Worm (Caenorhabditis elegans) whole organism, L1 larva: Measurements from ENCODE around the gene basl-1.
A peak's percentile ranks its signal among the peaks of the same experiment; 100 is the strongest.

Experiments
- C16A3.4 ChIP-seq: fragments of 150-350 bp; optimal IDR thresholded peaks from 2 replicates; lab custom pipeline; 2014; ENCODE audit warnings: missing biosample characterization, missing genetic modification characterization
- Y116A8C.19 ChIP-seq: sonication (generic microtip); optimal IDR thresholded peaks from 2 replicates; lab custom pipeline; 2016; ENCODE audit warnings: missing compliant biosample characterization, missing genetic modification characterization, borderline replicate concordance
- aha-1 ChIP-seq: fragments of 150-350 bp; optimal IDR thresholded peaks from 2 replicates; lab custom pipeline; 2014; ENCODE audit warnings: missing biosample characterization, missing genetic modification characterization
- alr-1 ChIP-seq: fragments of 200-800 bp; sonication (Bioruptor generic); optimal IDR thresholded peaks from 2 replicates; lab custom pipeline; 2018; ENCODE audit warnings: borderline replicate concordance, mild to moderate bottlenecking, missing genetic modification characterization, missing compliant biosample characterization
- aly-2 ChIP-seq: fragments of 150-350 bp; optimal IDR thresholded peaks from 2 replicates; lab custom pipeline; 2014; ENCODE audit warnings: missing biosample characterization, missing genetic modification characterization
- ama-1 ChIP-seq: fragments of 150-350 bp; optimal IDR thresholded peaks from 2 replicates; lab custom pipeline; 2014
- blmp-1 ChIP-seq: fragments of 150-350 bp; optimal IDR thresholded peaks from 2 replicates; lab custom pipeline; 2014; ENCODE audit warnings: missing biosample characterization, missing genetic modification characterization
- ceh-63 ChIP-seq: fragments of 200-800 bp; sonication (Bioruptor generic); optimal IDR thresholded peaks from 2 replicates; lab custom pipeline; 2018; ENCODE audit warnings: mild to moderate bottlenecking, missing genetic modification characterization, missing compliant biosample characterization
- ceh-8 ChIP-seq: fragments of 200-800 bp; sonication (Bioruptor generic); optimal IDR thresholded peaks from 2 replicates; lab custom pipeline; 2018; ENCODE audit warnings: mild to moderate bottlenecking, missing genetic modification characterization, moderate library complexity, missing compliant biosample characterization
- ceh-82 ChIP-seq, 3 experiments: fragments of 150-350 bp in 1 of 3; sonication (generic microtip) in 2 of 3; optimal IDR thresholded peaks; 2 replicates each; lab custom pipeline; 2014 to 2017; ENCODE audit warnings: missing biosample characterization in 3 of 3, missing genetic modification characterization in 3 of 3
- ces-1 ChIP-seq: fragments of 150-350 bp; optimal IDR thresholded peaks from 2 replicates; lab custom pipeline; 2014; ENCODE audit warnings: missing biosample characterization, missing genetic modification reagents, missing genetic modification characterization
- dpl-1 ChIP-seq, 3 experiments: fragments of 150-350 bp in 2 of 3; sonication (generic microtip) in 1 of 3; optimal IDR thresholded peaks; 2 replicates each; lab custom pipeline; 2014 to 2017; ENCODE audit warnings: missing biosample characterization in 3 of 3, missing genetic modification characterization in 3 of 3, missing genetic modification reagents in 3 of 3
- efl-3 ChIP-seq: fragments of 200-800 bp; sonication (Bioruptor generic); optimal IDR thresholded peaks from 2 replicates; lab custom pipeline; 2018; ENCODE audit warnings: mild to moderate bottlenecking, missing genetic modification characterization, missing compliant biosample characterization
- egl-13 ChIP-seq: sonication (generic microtip); optimal IDR thresholded peaks from 2 replicates; lab custom pipeline; 2016; ENCODE audit warnings: missing genotype, missing genetic modification reagents, missing genetic modification characterization, missing compliant biosample characterization
- elt-3 ChIP-seq, 6 experiments: fragments of 150-350 bp in 1 of 6; sonication (generic microtip); optimal IDR thresholded peaks; 2 replicates each; lab custom pipeline; 2017 to 2018; ENCODE audit warnings: missing biosample characterization in 6 of 6, missing genetic modification characterization in 6 of 6, inconsistent platforms in 1 of 6
- ets-5 ChIP-seq: fragments of 200-800 bp; sonication (Bioruptor generic); IDR thresholded peaks from 2 replicates; pipeline ENCODE4 v1.3.6; 2022; ENCODE audit warnings: missing genetic modification characterization, missing compliant biosample characterization
- fkh-10 ChIP-seq: sonication (generic microtip); optimal IDR thresholded peaks from 2 replicates; lab custom pipeline; 2017; ENCODE audit warnings: missing biosample characterization, missing genetic modification reagents, missing genetic modification characterization
- fkh-8 ChIP-seq: sonication (generic microtip); optimal IDR thresholded peaks from 2 replicates; lab custom pipeline; 2016; ENCODE audit warnings: mild to moderate bottlenecking, missing genetic modification characterization, missing compliant biosample characterization
- grh-1 ChIP-seq: fragments of 200-800 bp; sonication (Bioruptor generic); IDR thresholded peaks from 2 replicates; pipeline ENCODE4 v1.3.6; 2022; ENCODE audit warnings: missing genetic modification reagents, missing genetic modification characterization, missing compliant biosample characterization
- hlh-17 ChIP-seq: fragments of 200-800 bp; sonication (Bioruptor generic); optimal IDR thresholded peaks from 2 replicates; lab custom pipeline; 2018; ENCODE audit warnings: missing genetic modification characterization, mild to moderate bottlenecking, missing compliant biosample characterization, moderate library complexity, borderline replicate concordance
- hlh-4 ChIP-seq: sonication (generic microtip); optimal IDR thresholded peaks from 2 replicates; lab custom pipeline; 2016; ENCODE audit warnings: mild to moderate bottlenecking, missing genetic modification characterization, missing compliant biosample characterization
- hpl-2 ChIP-seq: fragments of 150-350 bp; optimal IDR thresholded peaks from 2 replicates; lab custom pipeline; 2014; ENCODE audit warnings: missing biosample characterization, missing genetic modification reagents, missing genetic modification characterization
- isw-1 ChIP-seq: fragments of 200-800 bp; sonication (Bioruptor generic); IDR thresholded peaks from 2 replicates; pipeline ENCODE4 v1.3.6; 2022; ENCODE audit warnings: missing genetic modification characterization, missing compliant biosample characterization
- jun-1 ChIP-seq: fragments of 150-350 bp; optimal IDR thresholded peaks from 2 replicates; lab custom pipeline; 2014; ENCODE audit warnings: missing biosample characterization, missing genetic modification reagents, missing genetic modification characterization
- lin-14 ChIP-seq: fragments of 200-800 bp; sonication (Bioruptor generic); optimal IDR thresholded peaks from 2 replicates; lab custom pipeline; 2018; ENCODE audit warnings: mild to moderate bottlenecking, missing genetic modification characterization, moderate library complexity, missing compliant biosample characterization
- lin-15B ChIP-seq: fragments of 150-350 bp; sonication (generic microtip); optimal IDR thresholded peaks from 3 replicates; lab custom pipeline; 2014; ENCODE audit warnings: missing biosample characterization, missing genetic modification characterization
- lin-35 ChIP-seq, 2 experiments: fragments of 150-350 bp; optimal IDR thresholded peaks; 2 replicates each; lab custom pipeline; 2014; ENCODE audit warnings: missing biosample characterization in 2 of 2, missing genetic modification characterization in 2 of 2, missing genetic modification reagents in 2 of 2
- lin-39 ChIP-seq: fragments of 150-350 bp; optimal IDR thresholded peaks from 2 replicates; lab custom pipeline; 2014; ENCODE audit warnings: missing biosample characterization, missing genetic modification reagents, missing genetic modification characterization
- lir-3 ChIP-seq: sonication (generic microtip); optimal IDR thresholded peaks from 2 replicates; lab custom pipeline; 2016; ENCODE audit warnings: mild to moderate bottlenecking, missing genetic modification characterization, moderate library complexity, missing compliant biosample characterization; ENCODE audit not compliant: poor library complexity
- lsy-2 ChIP-seq, 2 experiments: fragments of 150-350 bp; optimal IDR thresholded peaks; 2 replicates each; lab custom pipeline; 2014; ENCODE audit warnings: missing biosample characterization in 2 of 2, missing genetic modification characterization in 2 of 2
- mef-2 ChIP-seq: fragments of 150-350 bp; optimal IDR thresholded peaks from 2 replicates; lab custom pipeline; 2014; ENCODE audit warnings: missing biosample characterization, missing genetic modification characterization
- mep-1 ChIP-seq: fragments of 150-350 bp; optimal IDR thresholded peaks from 2 replicates; lab custom pipeline; 2014; ENCODE audit warnings: missing biosample characterization, missing genetic modification characterization
- nhr-19 ChIP-seq: fragments of 200-800 bp; sonication (Bioruptor generic); conservative IDR thresholded peaks from 2 replicates; pipeline ENCODE4 v1.3.6; 2022; ENCODE audit warnings: missing genetic modification characterization, missing compliant biosample characterization
- nhr-237 ChIP-seq: fragments of 150-350 bp; optimal IDR thresholded peaks from 2 replicates; lab custom pipeline; 2014; ENCODE audit warnings: missing biosample characterization, missing genetic modification characterization
- nhr-47 ChIP-seq: sonication (generic microtip); optimal IDR thresholded peaks from 2 replicates; lab custom pipeline; 2016; ENCODE audit warnings: mild to moderate bottlenecking, missing genetic modification characterization, moderate library complexity, missing compliant biosample characterization
- nhr-71 ChIP-seq: sonication (generic microtip); optimal IDR thresholded peaks from 2 replicates; lab custom pipeline; 2016; ENCODE audit warnings: mild to moderate bottlenecking, missing genetic modification characterization, moderate library complexity, missing compliant biosample characterization
- nhr-76 ChIP-seq: sonication (generic microtip); optimal IDR thresholded peaks from 2 replicates; lab custom pipeline; 2017; ENCODE audit warnings: missing biosample characterization, missing genetic modification characterization
- nhr-85 ChIP-seq: sonication (generic microtip); peaks from one replicate; lab custom pipeline; 2016; ENCODE audit warnings: missing genetic modification characterization, inconsistent platforms, missing compliant biosample characterization
- nhr-90 ChIP-seq: sonication (generic microtip); optimal IDR thresholded peaks from 2 replicates; lab custom pipeline; 2016; ENCODE audit warnings: mild to moderate bottlenecking, missing genetic modification characterization, missing compliant biosample characterization; ENCODE audit not compliant: poor library complexity
- pag-3 ChIP-seq: sonication (generic microtip); optimal IDR thresholded peaks from 2 replicates; lab custom pipeline; 2017; ENCODE audit warnings: missing genetic modification characterization, mild to moderate bottlenecking, missing compliant biosample characterization, antibody characterized with exemption, borderline replicate concordance; ENCODE audit not compliant: insufficient read depth
- pax-3 ChIP-seq: fragments of 200-800 bp; sonication (Bioruptor generic); optimal IDR thresholded peaks from 2 replicates; lab custom pipeline; 2018; ENCODE audit warnings: mild to moderate bottlenecking, missing genetic modification characterization, moderate library complexity, missing compliant biosample characterization
- pqm-1 ChIP-seq: sonication (generic microtip); optimal IDR thresholded peaks from 3 replicates; lab custom pipeline; 2017; ENCODE audit warnings: missing biosample characterization, missing genetic modification characterization
- rnt-1 ChIP-seq: sonication (generic microtip); optimal IDR thresholded peaks from 2 replicates; lab custom pipeline; 2016; ENCODE audit warnings: mild to moderate bottlenecking, missing genetic modification characterization, moderate library complexity, missing compliant biosample characterization
- skn-1 ChIP-seq: fragments of 150-350 bp; optimal IDR thresholded peaks from 2 replicates; lab custom pipeline; 2014; ENCODE audit warnings: missing biosample characterization, missing genetic modification characterization
- snpc-4 ChIP-seq: fragments of 150-350 bp; optimal IDR thresholded peaks from 2 replicates; lab custom pipeline; 2014; ENCODE audit warnings: missing biosample characterization, missing genetic modification characterization
- sox-4 ChIP-seq: sonication (generic microtip); optimal IDR thresholded peaks from 2 replicates; lab custom pipeline; 2016; ENCODE audit warnings: missing genetic modification characterization, missing compliant biosample characterization
- sptf-1 ChIP-seq: fragments of 150-350 bp; optimal IDR thresholded peaks from 2 replicates; lab custom pipeline; 2014; ENCODE audit warnings: missing biosample characterization, missing genetic modification characterization
- sup-37 ChIP-seq: fragments of 200-800 bp; sonication (Bioruptor generic); optimal IDR thresholded peaks from 2 replicates; lab custom pipeline; 2018; ENCODE audit warnings: mild to moderate bottlenecking, missing genetic modification characterization, missing compliant biosample characterization
- swsn-7 ChIP-seq: sonication (generic microtip); optimal IDR thresholded peaks from 2 replicates; lab custom pipeline; 2016; ENCODE audit warnings: missing genetic modification characterization, missing compliant biosample characterization
- unc-30 ChIP-seq: sonication (generic microtip); optimal IDR thresholded peaks from 2 replicates; lab custom pipeline; 2017; ENCODE audit warnings: missing biosample characterization, missing genetic modification characterization
- zip-4 ChIP-seq: fragments of 200-800 bp; sonication (Bioruptor generic); optimal IDR thresholded peaks from 2 replicates; lab custom pipeline; 2018; ENCODE audit warnings: mild to moderate bottlenecking, missing genetic modification characterization, moderate library complexity, missing compliant biosample characterization
- ztf-4 ChIP-seq: fragments of 150-350 bp; optimal IDR thresholded peaks from 2 replicates; lab custom pipeline; 2014; ENCODE audit warnings: missing biosample characterization, missing genetic modification characterization

basl-1 gene

DNA sequence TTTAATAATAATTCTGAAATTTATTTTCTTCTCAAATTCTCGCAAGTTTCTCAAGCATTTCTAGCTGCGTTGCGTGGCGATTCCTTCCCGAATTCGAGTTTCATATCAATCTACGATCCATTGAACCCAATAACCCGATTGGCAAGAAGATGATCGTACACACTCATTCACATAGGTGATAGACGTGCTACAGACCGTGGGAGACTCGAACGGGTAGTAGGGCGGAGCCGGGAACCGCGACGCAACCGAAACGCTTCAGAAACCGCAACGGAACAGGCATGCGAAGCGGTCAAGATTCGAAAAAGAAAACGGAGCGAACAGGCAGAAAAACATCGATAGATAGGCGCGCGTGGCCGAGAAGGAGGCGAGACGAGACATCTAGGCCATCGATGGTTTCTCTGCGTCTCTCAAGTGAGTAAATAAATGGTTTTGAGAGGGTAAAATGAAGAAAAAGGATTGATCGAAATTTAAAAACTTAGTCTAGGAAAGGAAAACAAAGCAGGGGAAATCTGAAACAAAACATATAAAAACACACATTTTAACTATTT, 11.2 kb upstream of the basl-1 start, which contains the start of gene madf-11:
madf-11 (minus strand) TSS at position 51 of the 548 bp plus-strand sequence.
- no peak for TF ChIP-seq aha-1 (tag; lab: Kevin White, UChicago)
- peak in 1 of 6 experiments; percentile 33 for TF ChIP-seq elt-3 (tag; optimal IDR thresholded peaks at IDR 0.05; lab: Kevin White, UChicago)
- TF ChIP-seq blmp-1 (tag; lab: Kevin White, UChicago): peak; percentile 75
- TF ChIP-seq swsn-7 (tag; lab: Kevin White, UChicago): peak; percentile 53
- TF ChIP-seq dpl-1 (GFP tag; optimal IDR thresholded peaks at IDR 0.05; lab: Kevin White, UChicago): peak; percentile 48 to 76 (median 75)
- TF ChIP-seq pag-3 (tag; lab: Kevin White, UChicago): no peak
- no peak for TF ChIP-seq grh-1
- peak; percentile 92 for TF ChIP-seq rnt-1 (tag; lab: Kevin White, UChicago)
- TF ChIP-seq ceh-82 (tag; optimal IDR thresholded peaks at IDR 0.05; lab: Kevin White, UChicago): peak in 2 of 3 experiments; percentile 23 to 78
- TF ChIP-seq zip-4 (GFP tag; lab: Kevin White, UChicago): no peak
- no peak for TF ChIP-seq sox-4 (tag; lab: Kevin White, UChicago)
- TF ChIP-seq efl-3: no peak
- TF ChIP-seq fkh-10 (GFP tag; lab: Kevin White, UChicago): peak; percentile 29
- TF ChIP-seq nhr-85 (tag; lab: Kevin White, UChicago): peak; percentile 83
- TF ChIP-seq ceh-8 (GFP tag; lab: Kevin White, UChicago): no peak
- TF ChIP-seq mep-1 (tag; lab: Kevin White, UChicago): peak; percentile 76
- no peak for TF ChIP-seq ces-1 (GFP tag; lab: Kevin White, UChicago)
- peak; percentile 78 for TF ChIP-seq lir-3 (tag; lab: Kevin White, UChicago)
- no peak for TF ChIP-seq aly-2
- TF ChIP-seq hpl-2: no peak
- no peak for TF ChIP-seq sptf-1 (tag; lab: Kevin White, UChicago)
- no peak for TF ChIP-seq ceh-63 (GFP tag; lab: Kevin White, UChicago)
- peak; percentile 76 for TF ChIP-seq nhr-71 (tag; lab: Kevin White, UChicago)
- no peak for TF ChIP-seq jun-1 (tag; lab: Kevin White, UChicago)
- TF ChIP-seq nhr-76 (tag; lab: Kevin White, UChicago): no peak
- TF ChIP-seq lin-15B (tag; lab: Kevin White, UChicago): peak; percentile 79
- no peak for TF ChIP-seq egl-13 (tag; lab: Kevin White, UChicago)
- peak; percentile 70 to 83 for TF ChIP-seq lin-35 (GFP tag; optimal IDR thresholded peaks at IDR 0.05; lab: Kevin White, UChicago)
- TF ChIP-seq alr-1 (tag; lab: Kevin White, UChicago): no peak
- peak; percentile 52 for TF ChIP-seq skn-1
- TF ChIP-seq nhr-19 (GFP tag; lab: Robert Waterston, UW): peak; percentile 56
- TF ChIP-seq ets-5 (GFP tag; lab: Robert Waterston, UW): no peak
- TF ChIP-seq ama-1: no peak
- peak; percentile 66 for TF ChIP-seq fkh-8 (tag; lab: Kevin White, UChicago)
- TF ChIP-seq nhr-47: peak; percentile 71
- TF ChIP-seq ztf-4 (tag; lab: Kevin White, UChicago): no peak
- peak; percentile 49 for TF ChIP-seq nhr-90 (tag; lab: Kevin White, UChicago)
- no peak for TF ChIP-seq pqm-1 (tag; lab: Kevin White, UChicago)
- no peak for TF ChIP-seq hlh-17 (GFP tag; lab: Kevin White, UChicago)
- TF ChIP-seq sup-37 (GFP tag; lab: Kevin White, UChicago): no peak
- TF ChIP-seq unc-30: no peak
- no peak for TF ChIP-seq hlh-4 (tag; lab: Kevin White, UChicago)
- no peak; the same call in 1 of the 2 replicates for TF ChIP-seq isw-1 (GFP tag; lab: Robert Waterston, UW)
- TF ChIP-seq C16A3.4: peak; percentile 49
- TF ChIP-seq snpc-4: peak; percentile 64
- peak; percentile 36 for TF ChIP-seq pax-3 (tag; lab: Kevin White, UChicago)
- TF ChIP-seq nhr-237: no peak
- TF ChIP-seq mef-2: no peak
- no peak for TF ChIP-seq lin-39 (tag; lab: Kevin White, UChicago)
- TF ChIP-seq Y116A8C.19: no peak
- peak; percentile 90 for TF ChIP-seq lin-14 (GFP tag; lab: Kevin White, UChicago)
- peak; percentile 66 to 83 for TF ChIP-seq lsy-2 (tag; optimal IDR thresholded peaks at IDR 0.05; lab: Kevin White, UChicago)
